Worm (Caenorhabditis elegans) whole organism, L4 larva: ENCODE results near the gene icl-1.

ENCODE experiments used
- D1046.2 ChIP-seq: fragments of 200-800 bp; sonication (Bioruptor generic); IDR thresholded peaks from 2 replicates; pipeline ENCODE4 v1.3.6; 2022; ENCODE audit warnings: missing genetic modification characterization, missing compliant biosample characterization
- F44E2.7 ChIP-seq: fragments of 200-800 bp; sonication (Bioruptor generic); IDR thresholded peaks from 2 replicates; pipeline ENCODE4 v2.1.2; 2022; ENCODE audit warnings: missing genetic modification characterization, missing compliant biosample characterization
- F49E8.2 ChIP-seq: sonication (generic microtip); optimal IDR thresholded peaks from 2 replicates; lab custom pipeline; 2016; ENCODE audit warnings: missing compliant biosample characterization, mild to moderate bottlenecking, missing genetic modification characterization, borderline replicate concordance
- T20F7.1 ChIP-seq: fragments of 200-800 bp; sonication (Bioruptor generic); optimal IDR thresholded peaks from 2 replicates; lab custom pipeline; 2018; ENCODE audit warnings: mild to moderate bottlenecking, missing genetic modification characterization, missing compliant biosample characterization
- T26A8.4 ChIP-seq: fragments of 200-800 bp; sonication (Bioruptor generic); IDR thresholded peaks from 2 replicates; pipeline ENCODE4 v1.3.6; 2022; ENCODE audit warnings: missing genetic modification characterization, missing compliant biosample characterization
- Y5F2A.4 ChIP-seq: fragments of 200-800 bp; sonication (Bioruptor generic); optimal IDR thresholded peaks from 2 replicates; lab custom pipeline; 2018; ENCODE audit warnings: mild to moderate bottlenecking, missing genetic modification characterization, missing compliant biosample characterization
- Y75B8A.6 ChIP-seq: fragments of 200-800 bp; sonication (Bioruptor generic); IDR thresholded peaks from 2 replicates; pipeline ENCODE4 v1.3.6; 2022; ENCODE audit warnings: missing genetic modification reagents, missing genetic modification characterization, missing compliant biosample characterization
- aha-1 ChIP-seq: fragments of 150-350 bp; peaks from one replicate; lab custom pipeline; 2014; ENCODE audit warnings: missing biosample characterization, missing genetic modification characterization
- arid-1 ChIP-seq: fragments of 200-800 bp; sonication (Bioruptor generic); conservative IDR thresholded peaks from 2 replicates; pipeline ENCODE4 v1.3.6; 2022; ENCODE audit warnings: missing genetic modification reagents, missing genetic modification characterization, missing compliant biosample characterization
- ceh-28 ChIP-seq: fragments of 150-350 bp; optimal IDR thresholded peaks from 2 replicates; lab custom pipeline; 2014; ENCODE audit warnings: missing biosample characterization, missing genetic modification reagents, missing genetic modification characterization
- ceh-32 ChIP-seq: sonication (generic microtip); optimal IDR thresholded peaks from 2 replicates; lab custom pipeline; 2016; ENCODE audit warnings: mild to moderate bottlenecking, missing genetic modification characterization, missing compliant biosample characterization; ENCODE audit not compliant: poor library complexity
- ceh-44 ChIP-seq: fragments of 200-800 bp; sonication (Bioruptor generic); IDR thresholded peaks from 2 replicates; pipeline ENCODE4 v1.3.6; 2022; ENCODE audit warnings: missing genetic modification reagents, missing genetic modification characterization, missing compliant biosample characterization
- ctbp-1 ChIP-seq: fragments of 200-800 bp; sonication (Bioruptor generic); IDR thresholded peaks from 2 replicates; pipeline ENCODE4 v1.3.6; 2022; ENCODE audit warnings: missing genetic modification reagents, missing genetic modification characterization, missing compliant biosample characterization
- daf-16 ChIP-seq, 3 experiments: sonication (generic microtip); optimal IDR thresholded peaks; 2 replicates each; lab custom pipeline; 2016 to 2017; ENCODE audit warnings: missing genetic modification characterization in 3 of 3, missing genetic modification reagents in 3 of 3, mild to moderate bottlenecking in 2 of 3, missing compliant biosample characterization in 2 of 3, missing biosample characterization in 1 of 3, moderate library complexity in 1 of 3
- daf-8 ChIP-seq: fragments of 200-800 bp; sonication (Bioruptor generic); IDR thresholded peaks from 2 replicates; pipeline ENCODE4 v1.3.6; 2022; ENCODE audit warnings: missing genetic modification characterization, missing compliant biosample characterization
- dmd-6 ChIP-seq: fragments of 200-800 bp; sonication (Bioruptor generic); IDR thresholded peaks from 2 replicates; pipeline ENCODE4 v1.3.6; 2022; ENCODE audit warnings: missing genetic modification reagents, missing genetic modification characterization, missing compliant biosample characterization
- dmd-9 ChIP-seq: fragments of 200-800 bp; sonication (Bioruptor generic); IDR thresholded peaks from 2 replicates; pipeline ENCODE4 v1.3.6; 2022; ENCODE audit warnings: missing genetic modification reagents, missing genetic modification characterization, missing compliant biosample characterization
- duxl-1 ChIP-seq: sonication (generic microtip); optimal IDR thresholded peaks from 2 replicates; lab custom pipeline; 2016; ENCODE audit warnings: mild to moderate bottlenecking, missing genetic modification characterization, moderate library complexity, missing compliant biosample characterization; ENCODE audit not compliant: poor library complexity
- dve-1 ChIP-seq: sonication (generic microtip); optimal IDR thresholded peaks from 2 replicates; lab custom pipeline; 2017; ENCODE audit warnings: antibody characterized with exemption, mild to moderate bottlenecking, missing genetic modification characterization, missing compliant biosample characterization; ENCODE audit not compliant: insufficient read depth
- egl-43 ChIP-seq: fragments of 200-800 bp; sonication (Bioruptor generic); IDR thresholded peaks from 2 replicates; pipeline ENCODE4 v1.3.6; 2022; ENCODE audit warnings: missing genetic modification reagents, missing genetic modification characterization, missing compliant biosample characterization
- hlh-11 ChIP-seq: fragments of 200-800 bp; sonication (Bioruptor generic); optimal IDR thresholded peaks from 2 replicates; lab custom pipeline; 2018; ENCODE audit warnings: mild to moderate bottlenecking, missing genetic modification characterization, missing compliant biosample characterization
- lin-1 ChIP-seq: fragments of 200-800 bp; sonication (Bioruptor generic); IDR thresholded peaks from 2 replicates; pipeline ENCODE4 v1.3.6; 2022; ENCODE audit warnings: missing genetic modification reagents, missing genetic modification characterization, missing compliant biosample characterization
- lin-13 ChIP-seq: fragments of 150-350 bp; optimal IDR thresholded peaks from 2 replicates; lab custom pipeline; 2014; ENCODE audit warnings: missing biosample characterization, missing genetic modification reagents, missing genetic modification characterization
- lin-15B ChIP-seq: fragments of 150-350 bp; sonication (generic microtip); optimal IDR thresholded peaks from 3 replicates; lab custom pipeline; 2014; ENCODE audit warnings: missing biosample characterization, missing genetic modification characterization
- lin-38 ChIP-seq: fragments of 200-800 bp; sonication (Bioruptor generic); IDR thresholded peaks from 2 replicates; pipeline ENCODE4 v1.3.6; 2022; ENCODE audit warnings: missing genetic modification reagents, missing genetic modification characterization, missing compliant biosample characterization
- lsy-2 ChIP-seq, 2 experiments: fragments of 150-350 bp in 1 of 2; sonication (generic microtip) in 1 of 2; optimal IDR thresholded peaks; 2 replicates each; lab custom pipeline; 2014 to 2017; ENCODE audit warnings: missing biosample characterization in 2 of 2, missing genetic modification characterization in 2 of 2
- madf-9 ChIP-seq: fragments of 200-800 bp; sonication (Bioruptor generic); conservative IDR thresholded peaks from 2 replicates; pipeline ENCODE4 v1.3.6; 2022; ENCODE audit warnings: missing genetic modification reagents, missing genetic modification characterization, missing compliant biosample characterization
- mep-1 ChIP-seq: fragments of 150-350 bp; sonication (generic microtip); optimal IDR thresholded peaks from 3 replicates; lab custom pipeline; 2014; ENCODE audit warnings: missing biosample characterization, missing genetic modification characterization
- mxl-2 ChIP-seq: fragments of 200-800 bp; sonication (Bioruptor generic); conservative IDR thresholded peaks from 2 replicates; pipeline ENCODE4 v1.3.6; 2022; ENCODE audit warnings: missing genetic modification reagents, missing genetic modification characterization, missing compliant biosample characterization
- mxl-3 ChIP-seq: fragments of 200-800 bp; sonication (Bioruptor generic); optimal IDR thresholded peaks from 2 replicates; lab custom pipeline; 2018; ENCODE audit warnings: mild to moderate bottlenecking, missing genetic modification characterization, missing compliant biosample characterization
- nhr-102 ChIP-seq: sonication (generic microtip); optimal IDR thresholded peaks from 2 replicates; lab custom pipeline; 2016; ENCODE audit warnings: mild to moderate bottlenecking, missing genetic modification characterization, moderate library complexity, missing compliant biosample characterization
- nhr-11 ChIP-seq: fragments of 150-350 bp; optimal IDR thresholded peaks from 2 replicates; lab custom pipeline; 2014; ENCODE audit warnings: missing biosample characterization, missing genetic modification characterization
- nhr-237 ChIP-seq: sonication (generic microtip); optimal IDR thresholded peaks from 2 replicates; lab custom pipeline; 2017; ENCODE audit warnings: missing biosample characterization, missing genetic modification characterization
- nhr-28 ChIP-seq: fragments of 150-350 bp; optimal IDR thresholded peaks from 2 replicates; lab custom pipeline; 2014; ENCODE audit warnings: missing biosample characterization, missing genetic modification characterization
- nhr-41 ChIP-seq: fragments of 200-800 bp; sonication (Bioruptor generic); IDR thresholded peaks from 2 replicates; pipeline ENCODE4 v1.3.6; 2022; ENCODE audit warnings: missing genetic modification reagents, missing genetic modification characterization, missing compliant biosample characterization
- nhr-6 ChIP-seq: fragments of 150-350 bp; optimal IDR thresholded peaks from 2 replicates; lab custom pipeline; 2014; ENCODE audit warnings: missing biosample characterization, missing genetic modification characterization
- nhr-76 ChIP-seq: fragments of 150-350 bp; optimal IDR thresholded peaks from 2 replicates; lab custom pipeline; 2014; ENCODE audit warnings: missing biosample characterization, missing genetic modification characterization
- php-3 ChIP-seq: fragments of 200-800 bp; sonication (Bioruptor generic); IDR thresholded peaks from 2 replicates; pipeline ENCODE4 v1.3.6; 2022; ENCODE audit warnings: missing genetic modification reagents, missing genetic modification characterization, missing compliant biosample characterization
- saeg-2 ChIP-seq: fragments of 200-800 bp; sonication (Bioruptor generic); IDR thresholded peaks from 2 replicates; pipeline ENCODE4 v1.3.6; 2022; ENCODE audit warnings: missing genetic modification reagents, missing genetic modification characterization, missing compliant biosample characterization
- sdz-12 ChIP-seq: fragments of 200-800 bp; sonication (Bioruptor generic); optimal IDR thresholded peaks from 2 replicates; lab custom pipeline; 2018; ENCODE audit warnings: mild to moderate bottlenecking, missing genetic modification characterization, missing compliant biosample characterization
- snpc-4 ChIP-seq: fragments of 150-350 bp; optimal IDR thresholded peaks from 2 replicates; lab custom pipeline; 2014; ENCODE audit warnings: missing biosample characterization, missing genetic modification characterization
- tra-1 ChIP-seq: fragments of 200-800 bp; sonication (Bioruptor generic); IDR thresholded peaks from 2 replicates; pipeline ENCODE4 v1.3.6; 2022; ENCODE audit warnings: missing genetic modification reagents, missing genetic modification characterization, missing compliant biosample characterization
- unc-62 ChIP-seq, 3 experiments: fragments of 150-350 bp in 1 of 3; sonication (generic microtip); optimal IDR thresholded peaks in 2 of 3; peaks in 1 of 3; 1 replicate in 1 of 3; 2 replicates in 2 of 3; lab custom pipeline; 2014 to 2017; ENCODE audit warnings: missing biosample characterization in 3 of 3, missing genetic modification characterization in 3 of 3, missing genetic modification reagents in 3 of 3, missing genotype in 1 of 3
- zag-1 ChIP-seq: fragments of 150-350 bp; optimal IDR thresholded peaks from 2 replicates; lab custom pipeline; 2014; ENCODE audit warnings: missing biosample characterization, missing genetic modification characterization
- zfp-3 ChIP-seq: fragments of 200-800 bp; sonication (Bioruptor generic); conservative IDR thresholded peaks from 2 replicates; pipeline ENCODE4 v1.3.6; 2022; ENCODE audit warnings: missing genetic modification reagents, missing genetic modification characterization, missing compliant biosample characterization

icl-1 gene

ce11 chrV:728822-729493 lies 1.2 kb upstream of the icl-1 start (continued):
- TF ChIP-seq dve-1 (tag; lab: Kevin White, UChicago) (peak; percentile 96), duxl-1 (no peak), nhr-102 (tag; lab: Kevin White, UChicago) (peak; percentile 18), zag-1 (tag; lab: Kevin White, UChicago) (no peak), F44E2.7 (GFP tag; lab: Robert Waterston, UW) (no peak), ceh-28 (tag; lab: Kevin White, UChicago) (no peak), daf-16 (GFP tag; optimal IDR thresholded peaks at IDR 0.05; lab: Kevin White, UChicago) (peak in 1 of 2 experiments; percentile 62), daf-16 (tag; optimal IDR thresholded peaks at IDR 0.05; lab: Kevin White, UChicago) (peak; percentile 56), egl-43 (GFP tag; lab: Robert Waterston, UW) (0 out of 2 replicates have a peak, but pooled peaks have one; percentile 4), D1046.2 (no peak), dmd-9 (GFP tag; lab: Robert Waterston, UW) (0 out of 2 replicates have a peak, but pooled peaks have one; percentile 16), snpc-4 (tag; lab: Kevin White, UChicago) (no peak), dmd-6 (peak; percentile 13; the same call in 1 of the 2 replicates), hlh-11 (tag; lab: Kevin White, UChicago) (peak; percentile 94), ctbp-1 (GFP tag; lab: Robert Waterston, UW) (0 out of 2 replicates have a peak, but pooled peaks have one; percentile 5), lin-15B (no peak), lin-38 (GFP tag; lab: Robert Waterston, UW) (peak; percentile 13; the same call in 1 of the 2 replicates), unc-62 (GFP tag; optimal IDR thresholded peaks at IDR 0.05 in 1 of 2; lab: Kevin White, UChicago) (no peak), unc-62 (tag; optimal IDR thresholded peaks at IDR 0.05; lab: Kevin White, UChicago) (no peak), Y75B8A.6 (GFP tag; lab: Robert Waterston, UW) (0 out of 2 replicates have a peak, but pooled peaks have one; percentile 10), arid-1 (no peak), nhr-28 (tag; lab: Kevin White, UChicago) (peak; percentile 68), Y5F2A.4 (GFP tag; lab: Kevin White, UChicago) (no peak), nhr-11 (tag; lab: Kevin White, UChicago) (peak; percentile 69), madf-9 (GFP tag; lab: Robert Waterston, UW) (no peak), F49E8.2 (tag; lab: Kevin White, UChicago) (no peak), mxl-2 (GFP tag; lab: Robert Waterston, UW) (no peak), aha-1 (tag; lab: Kevin White, UChicago) (peak; percentile 98), php-3 (GFP tag; lab: Robert Waterston, UW) (no peak), saeg-2 (GFP tag; lab: Robert Waterston, UW) (no peak), mxl-3 (GFP tag; lab: Kevin White, UChicago) (peak; percentile 59), tra-1 (GFP tag; lab: Robert Waterston, UW) (no peak), T20F7.1 (GFP tag; lab: Kevin White, UChicago) (peak; percentile 23), sdz-12 (no peak), lsy-2 (tag; optimal IDR thresholded peaks at IDR 0.05; lab: Kevin White, UChicago) (peak in 1 of 2 experiments; percentile 69), nhr-41 (GFP tag; lab: Robert Waterston, UW) (no peak), nhr-76 (no peak)

ce11 chrV:726573-727483 lies 976 bp downstream of the icl-1 start:
- TF ChIP-seq unc-62 (GFP tag; optimal IDR thresholded peaks at IDR 0.05 in 1 of 2; lab: Kevin White, UChicago) (no peak), unc-62 (tag; optimal IDR thresholded peaks at IDR 0.05; lab: Kevin White, UChicago) (no peak), snpc-4 (tag; lab: Kevin White, UChicago) (no peak), nhr-6 (no peak), Y75B8A.6 (GFP tag; lab: Robert Waterston, UW) (no peak), nhr-237 (no peak), lin-1 (no peak; the same call in 1 of the 2 replicates), T26A8.4 (GFP tag; lab: Robert Waterston, UW) (peak; percentile 27; the same call in 1 of the 2 replicates), hlh-11 (tag; lab: Kevin White, UChicago) (no peak), ceh-32 (tag; lab: Kevin White, UChicago) (no peak), nhr-41 (GFP tag; lab: Robert Waterston, UW) (no peak), ceh-44 (GFP tag; lab: Robert Waterston, UW) (no peak), mep-1 (tag; lab: Kevin White, UChicago) (peak; percentile 30), lin-13 (GFP tag; lab: Kevin White, UChicago) (no peak), zfp-3 (GFP tag; lab: Robert Waterston, UW) (peak; percentile 41; the same call in 1 of the 2 replicates), daf-8 (GFP tag; lab: Robert Waterston, UW) (no peak)
